Fruit fly (Drosophila melanogaster) whole organism, embryonic: ENCODE data around the gene CG5849.

Experiments used
- CG12219 ChIP-seq: fragments of 200-800 bp; sonication (Bioruptor generic); optimal IDR thresholded peaks from 3 replicates; lab custom pipeline; 2018; ENCODE audit warnings: missing biosample characterization, mild to moderate bottlenecking, missing genetic modification characterization
- CG12236 ChIP-seq: fragments of 200-800 bp; sonication (Bioruptor generic); optimal IDR thresholded peaks from 2 replicates; lab custom pipeline; 2016; ENCODE audit warnings: missing biosample characterization, missing genetic modification characterization
- CG12769 ChIP-seq: fragments of 200-800 bp; sonication (Bioruptor generic); optimal IDR thresholded peaks from 2 replicates; lab custom pipeline; 2019; ENCODE audit warnings: missing biosample characterization, mild to moderate bottlenecking, missing genetic modification characterization, moderate library complexity
- CG13894 ChIP-seq: fragments of 200-800 bp; sonication (Bioruptor generic); optimal IDR thresholded peaks from 3 replicates; lab custom pipeline; 2018; ENCODE audit warnings: missing biosample characterization, mild to moderate bottlenecking, missing genetic modification characterization, moderate library complexity
- CG16863 ChIP-seq: fragments of 200-800 bp; sonication (Bioruptor generic); optimal IDR thresholded peaks from 3 replicates; lab custom pipeline; 2016; ENCODE audit warnings: missing biosample characterization, missing genetic modification characterization
- CG17912 ChIP-seq: fragments of 200-800 bp; sonication (Bioruptor generic); optimal IDR thresholded peaks from 2 replicates; lab custom pipeline; 2018; ENCODE audit warnings: missing biosample characterization, mild to moderate bottlenecking, missing genetic modification characterization
- CG18476 ChIP-seq: fragments of 200-800 bp; sonication (Bioruptor generic); optimal IDR thresholded peaks from 2 replicates; lab custom pipeline; 2016; ENCODE audit warnings: missing biosample characterization, mild to moderate bottlenecking, missing genetic modification characterization
- CG30431 ChIP-seq: fragments of 200-800 bp; sonication (Bioruptor generic); optimal IDR thresholded peaks from 2 replicates; lab custom pipeline; 2017; ENCODE audit warnings: missing biosample characterization, missing genetic modification characterization
- CG3163 ChIP-seq: fragments of 200-800 bp; sonication (Bioruptor generic); optimal IDR thresholded peaks from 3 replicates; lab custom pipeline; 2016; ENCODE audit warnings: missing biosample characterization, missing genetic modification characterization
- CG34422 ChIP-seq: fragments of 200-800 bp; sonication (Bioruptor generic); IDR thresholded peaks from 3 replicates; pipeline ENCODE4 v1.3.6; 2022; ENCODE audit warnings: missing biosample characterization, missing genetic modification characterization
- CG3726 ChIP-seq: fragments of 200-800 bp; sonication (Bioruptor generic); IDR thresholded peaks from 3 replicates; pipeline ENCODE4, ENCODE4 v1.3.6; 2022; ENCODE audit warnings: missing biosample characterization, missing genetic modification characterization
- CG3838 ChIP-seq: fragments of 200-800 bp; sonication (Bioruptor generic); optimal IDR thresholded peaks from 3 replicates; lab custom pipeline; 2016; ENCODE audit warnings: missing biosample characterization, missing genetic modification characterization
- CG4282 ChIP-seq: fragments of 200-800 bp; sonication (Bioruptor generic); optimal IDR thresholded peaks from 2 replicates; lab custom pipeline; 2016; ENCODE audit warnings: missing biosample characterization, missing genetic modification characterization
- CG4328 ChIP-seq: fragments of 200-800 bp; sonication (Bioruptor generic); optimal IDR thresholded peaks from 3 replicates; lab custom pipeline; 2017; ENCODE audit warnings: missing biosample characterization, missing genetic modification reagents, missing genetic modification characterization
- CG43689 ChIP-seq: fragments of 200-800 bp; sonication (Bioruptor generic); IDR thresholded peaks from 2 replicates; pipeline ENCODE4 v1.3.6; 2022; ENCODE audit warnings: missing biosample characterization, missing genetic modification characterization
- CG7839 ChIP-seq: fragments of 200-800 bp; sonication (Bioruptor generic); optimal IDR thresholded peaks from 3 replicates; lab custom pipeline; 2018; ENCODE audit warnings: missing biosample characterization, mild to moderate bottlenecking, missing genetic modification characterization, moderate library complexity
- CG8924 ChIP-seq: fragments of 200-800 bp; optimal IDR thresholded peaks from 3 replicates; lab custom pipeline; 2019; ENCODE audit warnings: missing biosample characterization, mild to moderate bottlenecking, missing genetic modification characterization, moderate library complexity
- CkIIα-i1 ChIP-seq: fragments of 200-800 bp; sonication (Bioruptor generic); IDR thresholded peaks from 2 replicates; pipeline ENCODE4 v1.3.6; 2022; ENCODE audit warnings: missing biosample characterization, missing genetic modification characterization
- Dbx ChIP-seq: fragments of 200-800 bp; sonication (Bioruptor generic); IDR thresholded peaks from 3 replicates; pipeline ENCODE4 v1.3.6; 2022; ENCODE audit warnings: missing biosample characterization, missing genetic modification characterization
- Dfd ChIP-seq, 2 experiments: fragments of >200 bp; optimal IDR thresholded peaks; 2 replicates each; lab custom pipeline; 2017; ENCODE audit warnings: missing biosample characterization in 2 of 2, missing genetic modification characterization in 2 of 2
- Eip74EF ChIP-seq, 2 experiments: fragments of 200-800 bp in 1 of 2; fragments of >200 bp in 1 of 2; sonication (Bioruptor generic) in 1 of 2; optimal IDR thresholded peaks; 2 replicates each; lab custom pipeline; 2017 to 2019; ENCODE audit warnings: missing biosample characterization in 2 of 2, missing genetic modification characterization in 2 of 2, mild to moderate bottlenecking in 1 of 2, moderate library complexity in 1 of 2
- Hr3 ChIP-seq: fragments of 200-800 bp; sonication (Bioruptor generic); optimal IDR thresholded peaks from 3 replicates; lab custom pipeline; 2016; ENCODE audit warnings: missing biosample characterization, missing genetic modification characterization
- Opbp ChIP-seq: fragments of 200-800 bp; sonication (Bioruptor generic); IDR thresholded peaks from 3 replicates; pipeline ENCODE4 v1.3.6; 2022; ENCODE audit warnings: missing biosample characterization, missing genetic modification characterization; ENCODE audit not compliant: partially characterized antibody
- Taf1 ChIP-seq: fragments of 200-800 bp; sonication (Bioruptor generic); IDR thresholded peaks from 2 replicates; pipeline ENCODE4 v1.3.6; 2022; ENCODE audit warnings: missing biosample characterization, missing genetic modification characterization
- Tbp ChIP-seq: fragments of >200 bp; optimal IDR thresholded peaks from 2 replicates; lab custom pipeline; 2018; ENCODE audit warnings: missing biosample characterization, missing genetic modification characterization
- abd-A ChIP-seq: fragments of 200-800 bp; sonication (Bioruptor generic); optimal IDR thresholded peaks from 3 replicates; lab custom pipeline; 2019; ENCODE audit warnings: missing biosample characterization, mild to moderate bottlenecking, missing genetic modification characterization, moderate library complexity
- aop ChIP-seq: fragments of 200-800 bp; sonication (Bioruptor generic); IDR thresholded peaks from 2 replicates; pipeline ENCODE4 v1.3.6; 2022; ENCODE audit warnings: missing biosample characterization, missing genetic modification characterization
- br ChIP-seq: fragments of >200 bp; optimal IDR thresholded peaks from 2 replicates; lab custom pipeline; 2017
- cad ChIP-seq: fragments of >200 bp; optimal IDR thresholded peaks from 2 replicates; lab custom pipeline; 2017; ENCODE audit warnings: missing biosample characterization, missing genetic modification characterization
- chinmo ChIP-seq: fragments of 200-800 bp; sonication (Bioruptor generic); IDR thresholded peaks from 4 replicates; pipeline ENCODE4 v1.3.6; 2022; ENCODE audit warnings: missing biosample characterization, missing genetic modification characterization; ENCODE audit not compliant: partially characterized antibody
- crc ChIP-seq: fragments of 200-800 bp; sonication (Bioruptor generic); optimal IDR thresholded peaks from 2 replicates; lab custom pipeline; 2016; ENCODE audit warnings: missing biosample characterization, missing genetic modification characterization
- crp ChIP-seq, 2 experiments: fragments of 200-800 bp; sonication (Bioruptor generic); optimal IDR thresholded peaks; 2 replicates in 1 of 2; 3 replicates in 1 of 2; lab custom pipeline; 2017; ENCODE audit warnings: missing biosample characterization in 2 of 2, missing genetic modification characterization in 2 of 2, mild to moderate bottlenecking in 1 of 2, moderate library complexity in 1 of 2
- dm ChIP-seq: fragments of 200-800 bp; sonication (Bioruptor generic); optimal IDR thresholded peaks from 3 replicates; lab custom pipeline; 2016; ENCODE audit warnings: missing biosample characterization, missing genetic modification characterization
- ems ChIP-seq: fragments of 200-800 bp; sonication (Bioruptor generic); optimal IDR thresholded peaks from 3 replicates; lab custom pipeline; 2016; ENCODE audit warnings: missing biosample characterization, missing genetic modification characterization
- ftz-f1 ChIP-seq: fragments of 200-800 bp; sonication (Bioruptor generic); optimal IDR thresholded peaks from 2 replicates; lab custom pipeline; 2016; ENCODE audit warnings: missing biosample characterization, missing genetic modification characterization
- grn ChIP-seq: fragments of 200-800 bp; sonication (Bioruptor generic); optimal IDR thresholded peaks from 3 replicates; lab custom pipeline; 2017; ENCODE audit warnings: missing biosample characterization, missing genetic modification characterization
- ham ChIP-seq: fragments of 200-800 bp; sonication (Bioruptor generic); IDR thresholded peaks from 2 replicates; pipeline ENCODE4 v1.3.6; 2022; ENCODE audit warnings: missing biosample characterization, missing genetic modification characterization
- kah ChIP-seq: fragments of 200-800 bp; sonication (Bioruptor generic); optimal IDR thresholded peaks from 2 replicates; lab custom pipeline; 2018; ENCODE audit warnings: missing biosample characterization, mild to moderate bottlenecking, missing genetic modification characterization
- nau ChIP-seq: fragments of 200-800 bp; sonication (Bioruptor generic); optimal IDR thresholded peaks from 3 replicates; lab custom pipeline; 2017; ENCODE audit warnings: missing biosample characterization, mild to moderate bottlenecking, missing genetic modification characterization, missing genetic modification reagents
- nerfin-1 ChIP-seq: fragments of 200-800 bp; sonication (Bioruptor generic); optimal IDR thresholded peaks from 3 replicates; lab custom pipeline; 2019; ENCODE audit warnings: missing biosample characterization, mild to moderate bottlenecking, missing genetic modification characterization, moderate library complexity
- org-1 ChIP-seq: fragments of 200-800 bp; sonication (Bioruptor generic); optimal IDR thresholded peaks from 2 replicates; lab custom pipeline; 2017; ENCODE audit warnings: missing biosample characterization, missing genetic modification characterization
- pho ChIP-seq: fragments of 200-800 bp; sonication (Bioruptor generic); optimal IDR thresholded peaks from 2 replicates; lab custom pipeline; 2016; ENCODE audit warnings: missing biosample characterization, missing genetic modification characterization
- ranshi ChIP-seq: fragments of 200-800 bp; sonication (Bioruptor generic); IDR thresholded peaks from 2 replicates; pipeline ENCODE4 v1.3.6; 2022; ENCODE audit warnings: missing biosample characterization, missing genetic modification characterization
- ro ChIP-seq: fragments of 200-800 bp; sonication (Bioruptor generic); IDR thresholded peaks from 2 replicates; pipeline ENCODE4 v1.3.6; 2022; ENCODE audit warnings: missing biosample characterization, missing genetic modification characterization
- row ChIP-seq: fragments of 200-800 bp; sonication (Bioruptor generic); IDR thresholded peaks from 3 replicates; pipeline ENCODE4 v1.3.6; 2022; ENCODE audit warnings: missing biosample characterization, missing genetic modification characterization
- sd ChIP-seq: fragments of 200-800 bp; sonication (Bioruptor generic); optimal IDR thresholded peaks from 3 replicates; lab custom pipeline; 2018; ENCODE audit warnings: missing biosample characterization, mild to moderate bottlenecking, missing genetic modification characterization, moderate library complexity
- shn ChIP-seq: fragments of 200-800 bp; sonication (Bioruptor generic); optimal IDR thresholded peaks from 3 replicates; lab custom pipeline; 2016; ENCODE audit warnings: missing biosample characterization, missing genetic modification characterization
- tna ChIP-seq: fragments of 200-800 bp; sonication (Bioruptor generic); IDR thresholded peaks from 2 replicates; pipeline ENCODE4 v1.3.6; 2022; ENCODE audit warnings: missing biosample characterization, missing genetic modification characterization; ENCODE audit not compliant: partially characterized antibody
- vvl ChIP-seq: fragments of 200-800 bp; sonication (Bioruptor generic); IDR thresholded peaks from 2 replicates; pipeline ENCODE4 v1.3.6; 2022; ENCODE audit warnings: missing biosample characterization, missing genetic modification characterization

The CG5849 gene

DNA sequence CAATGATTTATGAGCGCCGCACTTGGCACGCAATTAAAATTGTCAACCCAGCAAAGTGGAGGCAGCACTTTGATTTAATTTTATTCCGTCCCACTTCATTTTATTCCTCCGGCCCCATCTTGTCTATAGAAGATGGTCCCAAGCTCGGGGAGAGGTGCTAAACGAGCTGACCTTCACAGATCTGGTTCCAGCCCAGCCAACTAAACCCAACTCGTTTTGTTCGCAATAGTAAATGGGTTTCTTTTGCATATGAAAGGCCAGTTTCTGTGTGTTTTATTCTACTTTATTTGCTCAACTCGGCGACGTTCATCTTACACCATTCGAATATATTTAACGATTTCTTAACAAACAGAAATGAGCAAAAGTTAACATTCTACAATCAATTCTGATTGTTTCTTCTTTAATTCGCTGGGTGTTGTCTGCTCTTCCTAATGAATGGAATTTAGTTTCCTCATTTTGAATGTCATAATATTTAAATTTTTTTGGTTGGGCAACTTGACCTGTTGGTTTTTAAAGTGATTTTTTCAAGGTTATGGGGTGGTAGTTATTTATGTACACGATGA, 46.7 kb upstream of the CG5849 start:
- no peak for TF ChIP-seq CG4282 (GFP tag; lab: Kevin White, UChicago)
- TF ChIP-seq sd (tag; lab: Kevin White, UChicago), result peak; percentile 74
- TF ChIP-seq CG12769, result peak; percentile 65
- TF ChIP-seq abd-A (tag; lab: Kevin White, UChicago), result peak; percentile 88
- no peak for TF ChIP-seq grn (GFP tag; lab: Kevin White, UChicago)
- TF ChIP-seq aop (GFP tag; lab: Robert Waterston, UW), result no peak
- TF ChIP-seq CG17912 (GFP tag; lab: Kevin White, UChicago), result no peak
- no peak for TF ChIP-seq CG12219
- no peak for TF ChIP-seq CG18476 (GFP tag; lab: Kevin White, UChicago)
- TF ChIP-seq CG3838, result no peak
- peak in 1 of 2 experiments; percentile 10 for TF ChIP-seq Eip74EF (GFP tag; optimal IDR thresholded peaks at IDR 0.05; lab: Kevin White, UChicago)
- TF ChIP-seq nau (GFP tag; lab: Kevin White, UChicago), result no peak
- TF ChIP-seq Opbp, result no peak
- TF ChIP-seq crc (GFP tag; lab: Kevin White, UChicago), result no peak
- TF ChIP-seq ranshi, result no peak
- TF ChIP-seq CG4328 (GFP tag; lab: Kevin White, UChicago), result no peak
- TF ChIP-seq Hr3 (GFP tag; lab: Kevin White, UChicago), result no peak
- no peak for TF ChIP-seq ems (GFP tag; lab: Kevin White, UChicago)
- no peak for TF ChIP-seq nerfin-1
- TF ChIP-seq Taf1 (GFP tag; lab: Robert Waterston, UW), result no peak
- TF ChIP-seq org-1 (GFP tag; lab: Kevin White, UChicago), result no peak
- no peak for TF ChIP-seq Dfd (GFP tag; optimal IDR thresholded peaks at IDR 0.05; lab: Kevin White, UChicago)
- no peak for TF ChIP-seq CG3163 (GFP tag; lab: Kevin White, UChicago)
- no peak for TF ChIP-seq CG8924 (tag; lab: Kevin White, UChicago)
- TF ChIP-seq dm (GFP tag; lab: Kevin White, UChicago), result no peak
- TF ChIP-seq ftz-f1 (GFP tag; lab: Kevin White, UChicago), result peak; percentile 23
- no peak for TF ChIP-seq CG3726 (GFP tag; lab: Robert Waterston, UW)
- TF ChIP-seq chinmo, result peak; percentile 86; the same call in 2 of the 4 replicates
- no peak for TF ChIP-seq ro (GFP tag; lab: Robert Waterston, UW)
- TF ChIP-seq br (lab: Kevin White, UChicago), result no peak
- TF ChIP-seq CG34422 (GFP tag; lab: Robert Waterston, UW), result no peak
- TF ChIP-seq CG30431 (GFP tag; lab: Kevin White, UChicago), result no peak
- TF ChIP-seq vvl (GFP tag; lab: Robert Waterston, UW), result 0 out of 2 replicates have a peak, but pooled peaks have one; percentile 27
- no peak for TF ChIP-seq tna (GFP tag; lab: Robert Waterston, UW)
- TF ChIP-seq row (GFP tag; lab: Robert Waterston, UW), result no peak
- TF ChIP-seq cad (GFP tag; lab: Kevin White, UChicago), result no peak
- no peak for TF ChIP-seq ham (GFP tag; lab: Robert Waterston, UW)
- peak; percentile 34 for TF ChIP-seq CG13894 (tag; lab: Kevin White, UChicago)
- TF ChIP-seq CG7839, result no peak
- no peak for TF ChIP-seq Tbp
- TF ChIP-seq shn (GFP tag; lab: Kevin White, UChicago), result no peak
- no peak for TF ChIP-seq CkIIα-i1 (GFP tag; lab: Robert Waterston, UW)
- TF ChIP-seq Dbx (GFP tag; lab: Robert Waterston, UW), result no peak
- no peak for TF ChIP-seq CG12236 (GFP tag; lab: Kevin White, UChicago)
- TF ChIP-seq crp (GFP tag; optimal IDR thresholded peaks at IDR 0.05; lab: Kevin White, UChicago), result no peak
- TF ChIP-seq CG43689 (GFP tag; lab: Robert Waterston, UW), result no peak
- TF ChIP-seq kah (GFP tag; lab: Kevin White, UChicago), result no peak
- TF ChIP-seq CG16863 (GFP tag; lab: Kevin White, UChicago), result no peak
- no peak for TF ChIP-seq pho (GFP tag; lab: Kevin White, UChicago)
